Fruit fly (Drosophila melanogaster) whole organism, embryonic: Measurements from ENCODE around the gene Sdic4.

Experiments
- CG10267 ChIP-seq: fragments of 200-800 bp; sonication (Bioruptor generic); optimal IDR thresholded peaks from 2 replicates; lab custom pipeline; 2018; ENCODE audit warnings: missing biosample characterization, mild to moderate bottlenecking, missing genetic modification characterization, moderate library complexity
- CG3995 ChIP-seq: fragments of 200-800 bp; sonication (Bioruptor generic); optimal IDR thresholded peaks from 3 replicates; lab custom pipeline; 2016; ENCODE audit warnings: missing biosample characterization, missing genetic modification characterization
- CG7745 ChIP-seq: fragments of 200-800 bp; sonication (Bioruptor generic); optimal IDR thresholded peaks from 2 replicates; lab custom pipeline; 2018; ENCODE audit warnings: missing biosample characterization, mild to moderate bottlenecking, missing genetic modification characterization, moderate library complexity
- NC2α ChIP-seq: fragments of 200-800 bp; sonication (Bioruptor generic); optimal IDR thresholded peaks from 2 replicates; lab custom pipeline; 2016; ENCODE audit warnings: missing biosample characterization, missing genetic modification characterization
- Stat92E ChIP-seq, 3 experiments: fragments of >200 bp in 2 of 3; fragments of 200-800 bp in 1 of 3; sonication (Bioruptor generic) in 1 of 3; optimal IDR thresholded peaks; 2 replicates each; lab custom pipeline; 2017 to 2019; ENCODE audit warnings: missing biosample characterization in 3 of 3, missing genetic modification characterization in 3 of 3, mild to moderate bottlenecking in 1 of 3, moderate library complexity in 1 of 3
- ash1 ChIP-seq: fragments of 200-800 bp; sonication (Bioruptor generic); optimal IDR thresholded peaks from 2 replicates; lab custom pipeline; 2018; ENCODE audit warnings: missing biosample characterization, mild to moderate bottlenecking, missing genetic modification characterization
- h ChIP-seq: fragments of >200 bp; optimal IDR thresholded peaks from 2 replicates; lab custom pipeline; 2017
- peb ChIP-seq: fragments of 200-800 bp; sonication (Bioruptor generic); IDR thresholded peaks from 2 replicates; pipeline ENCODE4 v1.3.6; 2022; ENCODE audit warnings: missing biosample characterization, missing genetic modification characterization

DNA sequence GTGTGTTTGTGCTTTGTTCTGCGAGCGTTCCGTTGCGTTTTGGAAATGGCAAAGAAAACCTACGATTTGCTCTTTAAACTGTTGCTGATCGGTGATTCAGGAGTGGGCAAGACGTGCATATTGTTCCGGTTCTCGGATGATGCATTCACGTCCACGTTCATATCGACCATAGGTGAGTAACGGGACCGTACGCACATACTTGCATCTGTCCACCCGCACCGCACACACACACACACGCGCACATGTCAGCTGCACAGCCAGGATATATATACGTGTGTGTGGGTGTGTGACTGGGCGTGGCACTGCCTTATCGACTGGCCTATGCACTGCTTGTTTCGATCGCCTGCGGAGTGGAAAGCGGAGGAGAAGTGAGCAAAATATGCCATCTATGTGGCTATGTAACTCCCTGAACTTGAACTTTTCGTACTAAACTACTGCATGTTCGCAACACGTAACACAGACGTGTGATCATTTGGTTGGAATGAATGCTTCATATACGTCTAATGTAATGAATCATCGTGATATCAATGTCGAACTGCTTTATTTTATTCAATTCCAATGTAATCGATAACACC lies 26.9 kb upstream of the Sdic4 start:
- TF ChIP-seq CG3995, result no peak
- no peak for TF ChIP-seq NC2α (GFP tag; lab: Kevin White, UChicago)
- no peak for TF ChIP-seq peb (GFP tag; lab: Robert Waterston, UW)
- TF ChIP-seq h (lab: Kevin White, UChicago), result no peak
- no peak for TF ChIP-seq Stat92E (GFP tag; optimal IDR thresholded peaks at IDR 0.05; lab: Kevin White, UChicago)
- no peak for TF ChIP-seq ash1 (GFP tag; lab: Kevin White, UChicago)
- TF ChIP-seq CG10267 (tag; lab: Kevin White, UChicago), result no peak
- no peak for TF ChIP-seq CG7745 (tag; lab: Kevin White, UChicago)
